Worm (Caenorhabditis elegans) whole organism, L4 larva: Measurements from ENCODE around the gene sdz-5.

Experiments used
- F37D6.2 ChIP-seq: sonication (generic microtip); optimal IDR thresholded peaks from 2 replicates; lab custom pipeline; 2016; ENCODE audit warnings: mild to moderate bottlenecking, missing genetic modification characterization, missing compliant biosample characterization
- dve-1 ChIP-seq: sonication (generic microtip); optimal IDR thresholded peaks from 2 replicates; lab custom pipeline; 2017; ENCODE audit warnings: antibody characterized with exemption, mild to moderate bottlenecking, missing genetic modification characterization, missing compliant biosample characterization; ENCODE audit not compliant: insufficient read depth
- fos-1 ChIP-seq: fragments of 150-350 bp; optimal IDR thresholded peaks from 2 replicates; lab custom pipeline; 2014; ENCODE audit warnings: missing biosample characterization, missing genetic modification characterization
- gei-8 ChIP-seq: fragments of 200-800 bp; sonication (Bioruptor generic); optimal IDR thresholded peaks from 2 replicates; lab custom pipeline; 2018; ENCODE audit warnings: mild to moderate bottlenecking, missing genetic modification characterization, missing compliant biosample characterization
- jun-1 ChIP-seq: fragments of 150-350 bp; optimal IDR thresholded peaks from 2 replicates; lab custom pipeline; 2014; ENCODE audit warnings: missing biosample characterization, missing genetic modification reagents, missing genetic modification characterization
- nhr-77 ChIP-seq: fragments of 150-350 bp; optimal IDR thresholded peaks from 2 replicates; lab custom pipeline; 2014; ENCODE audit warnings: missing biosample characterization, missing genetic modification characterization
- ztf-11 ChIP-seq: fragments of 150-350 bp; optimal IDR thresholded peaks from 2 replicates; lab custom pipeline; 2014; ENCODE audit warnings: missing biosample characterization, missing genetic modification characterization

- TF ChIP-seq nhr-77 (tag; lab: Kevin White, UChicago) (no peak), F37D6.2 (tag; lab: Kevin White, UChicago) (no peak), fos-1 (no peak), dve-1 (no peak), jun-1 (tag; lab: Kevin White, UChicago) (no peak), ztf-11 (tag; lab: Kevin White, UChicago) (no peak), gei-8 (no peak)
These were observed 43.1 kb upstream of the sdz-5 start for ce11 chrII:2965215-2965998.
